Worm (Caenorhabditis elegans) whole organism, early embryonic: ENCODE measurements around the gene T10D4.11.

Source experiments
- ama-1 ChIP-seq: fragments of 150-350 bp; optimal IDR thresholded peaks from 2 replicates; lab custom pipeline; 2014
- ceh-13 ChIP-seq: fragments of 200-800 bp; sonication (Bioruptor generic); optimal IDR thresholded peaks from 2 replicates; lab custom pipeline; 2018; ENCODE audit warnings: mild to moderate bottlenecking, missing genetic modification characterization, missing compliant biosample characterization
- ets-7 ChIP-seq: sonication (generic microtip); optimal IDR thresholded peaks from 2 replicates; lab custom pipeline; 2016; ENCODE audit warnings: missing genotype, missing genetic modification characterization, missing compliant biosample characterization
- flt-1 ChIP-seq: fragments of 200-800 bp; sonication (Bioruptor generic); IDR thresholded peaks from 2 replicates; pipeline ENCODE4 v1.3.6; 2022; ENCODE audit warnings: missing genetic modification characterization, missing compliant biosample characterization
- scrt-1 ChIP-seq: fragments of 200-800 bp; sonication (Bioruptor generic); IDR thresholded peaks from 2 replicates; pipeline ENCODE4 v1.3.6; 2022; ENCODE audit warnings: missing genetic modification characterization, missing compliant biosample characterization
- sea-1 ChIP-seq: fragments of 200-800 bp; sonication (Bioruptor generic); conservative IDR thresholded peaks from 2 replicates; pipeline ENCODE4 v1.3.6; 2022; ENCODE audit warnings: missing genetic modification characterization, missing compliant biosample characterization
- tbx-11 ChIP-seq: fragments of 200-800 bp; sonication (Bioruptor generic); IDR thresholded peaks from 2 replicates; pipeline ENCODE4 v1.3.6; 2022; ENCODE audit warnings: missing genetic modification characterization, missing compliant biosample characterization
- tra-4 ChIP-seq: sonication (generic microtip); optimal IDR thresholded peaks from 2 replicates; lab custom pipeline; 2017; ENCODE audit warnings: missing genetic modification characterization, missing compliant biosample characterization

- TF ChIP-seq ama-1 = no peak
- TF ChIP-seq flt-1 (GFP tag; lab: Robert Waterston, UW) = no peak
- TF ChIP-seq ets-7 (tag; lab: Kevin White, UChicago) = no peak
- no peak for TF ChIP-seq sea-1 (GFP tag; lab: Robert Waterston, UW)
- TF ChIP-seq tbx-11 (GFP tag; lab: Robert Waterston, UW) = no peak
- TF ChIP-seq tra-4 (tag; lab: Kevin White, UChicago) = no peak
- TF ChIP-seq scrt-1 (GFP tag; lab: Robert Waterston, UW) = no peak
- no peak for TF ChIP-seq ceh-13 (GFP tag; lab: Kevin White, UChicago)
Measured at ce11 chrII:3148404-3148803, 1.0 kb downstream of the T10D4.11 start.
